Worm (Caenorhabditis elegans) whole organism, midembryonic: Measurements from ENCODE around the gene pup-2.

Source experiments
- T22C8.4 ChIP-seq: fragments of 200-800 bp; sonication (Bioruptor generic); IDR thresholded peaks from 2 replicates; pipeline ENCODE4 v1.3.6; 2022; ENCODE audit warnings: missing genetic modification characterization, missing compliant biosample characterization
- cog-1 ChIP-seq: sonication (generic microtip); optimal IDR thresholded peaks from 2 replicates; lab custom pipeline; 2016; ENCODE audit warnings: missing genetic modification characterization, missing compliant biosample characterization
- flt-1 ChIP-seq: fragments of 200-800 bp; sonication (Bioruptor generic); IDR thresholded peaks from 2 replicates; pipeline ENCODE4 v1.3.6; 2022; ENCODE audit warnings: missing genetic modification characterization, missing compliant biosample characterization
- klf-2 ChIP-seq: fragments of 200-800 bp; sonication (Bioruptor generic); conservative IDR thresholded peaks from 2 replicates; pipeline ENCODE4 v1.3.6; 2022; ENCODE audit warnings: missing genetic modification reagents, missing genetic modification characterization, missing compliant biosample characterization
- med-1 ChIP-seq: sonication (generic microtip); optimal IDR thresholded peaks from 2 replicates; lab custom pipeline; 2017; ENCODE audit warnings: missing genetic modification characterization, mild to moderate bottlenecking, missing compliant biosample characterization, antibody characterized with exemption, missing genetic modification reagents; ENCODE audit not compliant: insufficient read depth
- ztf-23 ChIP-seq: fragments of 200-800 bp; sonication (Bioruptor generic); IDR thresholded peaks from 2 replicates; pipeline ENCODE4 v1.3.6; 2022; ENCODE audit warnings: missing genetic modification reagents, missing genetic modification characterization, missing compliant biosample characterization
- ztf-29 ChIP-seq: fragments of 200-800 bp; sonication (Bioruptor generic); IDR thresholded peaks from 2 replicates; pipeline ENCODE4 v1.3.6; 2022; ENCODE audit warnings: missing genetic modification reagents, missing genetic modification characterization, missing compliant biosample characterization

DNA sequence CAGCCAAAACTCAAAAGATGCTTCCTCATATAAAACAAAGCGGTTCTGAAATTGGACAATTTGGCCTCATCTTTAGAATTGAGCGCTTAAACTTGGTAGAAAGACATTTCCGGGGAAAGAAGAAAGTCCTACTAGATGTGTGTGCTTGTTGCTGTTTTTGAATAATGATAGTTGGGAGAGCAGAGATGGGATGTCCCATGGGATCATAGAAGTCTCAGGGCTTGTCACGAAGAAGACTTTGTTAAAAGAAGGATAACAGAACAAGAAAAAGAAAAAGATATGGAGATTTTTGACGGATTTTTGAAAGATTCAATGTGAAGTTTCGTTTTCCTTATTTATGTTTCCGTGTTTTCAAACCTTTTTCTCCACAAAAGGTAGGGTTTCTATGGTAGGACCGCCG lies 33.0 kb downstream of the pup-2 start, which contains the start of gene ZC155.2:
- TF ChIP-seq flt-1 (GFP tag; lab: Robert Waterston, UW) (no peak), klf-2 (GFP tag; lab: Robert Waterston, UW) (no peak), ztf-29 (GFP tag; lab: Robert Waterston, UW) (no peak), T22C8.4 (no peak), cog-1 (tag; lab: Kevin White, UChicago) (no peak), med-1 (no peak), ztf-23 (GFP tag; lab: Robert Waterston, UW) (no peak)
